Fruit fly (Drosophila melanogaster) whole organism, prepupa: ENCODE results near the gene Max.

Experiments used
- Blimp-1 ChIP-seq: fragments of 200-800 bp; sonication (Bioruptor generic); optimal IDR thresholded peaks from 3 replicates; lab custom pipeline; 2017; ENCODE audit warnings: missing biosample characterization, missing genetic modification characterization, mild to moderate bottlenecking, moderate library complexity, missing genetic modification reagents
- CG10669 ChIP-seq: fragments of 200-800 bp; sonication (Bioruptor generic); optimal IDR thresholded peaks from 3 replicates; lab custom pipeline; 2018; ENCODE audit warnings: missing biosample characterization, mild to moderate bottlenecking, missing genetic modification characterization, moderate library complexity
- CG11294 ChIP-seq: fragments of 200-800 bp; sonication (Bioruptor generic); IDR thresholded peaks from 2 replicates; pipeline ENCODE4 v1.3.6; 2022; ENCODE audit warnings: missing biosample characterization, missing genetic modification characterization
- CG11762 ChIP-seq: fragments of 200-800 bp; sonication (Bioruptor generic); optimal IDR thresholded peaks from 3 replicates; lab custom pipeline; 2016; ENCODE audit warnings: missing biosample characterization, missing genetic modification characterization; ENCODE audit not compliant: insufficient read depth
- CG11902 ChIP-seq: fragments of 200-800 bp; sonication (Bioruptor generic); optimal IDR thresholded peaks from 3 replicates; lab custom pipeline; 2016; ENCODE audit warnings: missing biosample characterization, missing genetic modification characterization
- CG15336 ChIP-seq: fragments of 200-800 bp; sonication (Bioruptor generic); IDR thresholded peaks from 2 replicates; pipeline ENCODE4 v1.3.6; 2022; ENCODE audit warnings: missing biosample characterization, missing genetic modification characterization
- CG1621 ChIP-seq: fragments of 200-800 bp; sonication (Bioruptor generic); optimal IDR thresholded peaks from 3 replicates; lab custom pipeline; 2018; ENCODE audit warnings: missing biosample characterization, mild to moderate bottlenecking, missing genetic modification characterization
- CG16779 ChIP-seq: fragments of 200-800 bp; sonication (Bioruptor generic); optimal IDR thresholded peaks from 3 replicates; lab custom pipeline; 2017; ENCODE audit warnings: missing biosample characterization, mild to moderate bottlenecking, missing genetic modification characterization
- CG3032 ChIP-seq: fragments of 200-800 bp; optimal IDR thresholded peaks from 2 replicates; lab custom pipeline; 2019; ENCODE audit warnings: missing biosample characterization, mild to moderate bottlenecking, missing genetic modification characterization, moderate library complexity
- CG31627 ChIP-seq: fragments of 200-800 bp; sonication (Bioruptor generic); optimal IDR thresholded peaks from 3 replicates; lab custom pipeline; 2016; ENCODE audit warnings: missing biosample characterization, missing genetic modification characterization
- CG32006 ChIP-seq: fragments of 200-800 bp; sonication (Bioruptor generic); optimal IDR thresholded peaks from 3 replicates; lab custom pipeline; 2017; ENCODE audit warnings: missing biosample characterization, mild to moderate bottlenecking, missing genetic modification characterization
- CG34406 ChIP-seq: fragments of 200-800 bp; sonication (Bioruptor generic); optimal IDR thresholded peaks from 3 replicates; lab custom pipeline; 2016; ENCODE audit warnings: missing biosample characterization, missing genetic modification characterization
- CG3919 ChIP-seq: fragments of 200-800 bp; sonication (Bioruptor generic); optimal IDR thresholded peaks from 3 replicates; lab custom pipeline; 2016; ENCODE audit warnings: missing biosample characterization, missing genetic modification characterization
- CG6163 ChIP-seq: fragments of 200-800 bp; sonication (Bioruptor generic); IDR thresholded peaks from 3 replicates; pipeline ENCODE4 v1.3.6; 2022; ENCODE audit warnings: missing biosample characterization, missing genetic modification characterization
- CG6276 ChIP-seq: fragments of 200-800 bp; sonication (Bioruptor generic); optimal IDR thresholded peaks from 2 replicates; lab custom pipeline; 2017; ENCODE audit warnings: missing biosample characterization, mild to moderate bottlenecking, missing genetic modification characterization
- CG6792 ChIP-seq: fragments of 200-800 bp; sonication (Bioruptor generic); optimal IDR thresholded peaks from 3 replicates; lab custom pipeline; 2016; ENCODE audit warnings: missing biosample characterization, missing genetic modification characterization
- CG8119 ChIP-seq: fragments of 200-800 bp; sonication (Bioruptor generic); IDR thresholded peaks from 3 replicates; pipeline ENCODE4 v1.3.6; 2022; ENCODE audit warnings: missing biosample characterization, missing genetic modification characterization
- CG8319 ChIP-seq: fragments of 200-800 bp; sonication (Bioruptor generic); optimal IDR thresholded peaks from 3 replicates; lab custom pipeline; 2016; ENCODE audit warnings: missing biosample characterization, missing genetic modification characterization
- CG9139 ChIP-seq: fragments of 200-800 bp; sonication (Bioruptor generic); optimal IDR thresholded peaks from 3 replicates; lab custom pipeline; 2017; ENCODE audit warnings: missing biosample characterization, mild to moderate bottlenecking, missing genetic modification characterization
- Eip75B ChIP-seq: fragments of 200-800 bp; sonication (Bioruptor generic); optimal IDR thresholded peaks from 3 replicates; lab custom pipeline; 2016; ENCODE audit warnings: missing biosample characterization, missing genetic modification characterization
- Eip78C ChIP-seq: fragments of 200-800 bp; sonication (Bioruptor generic); peaks from one replicate; lab custom pipeline; 2016; ENCODE audit warnings: missing biosample characterization, missing genetic modification characterization
- Eip93F ChIP-seq: fragments of 200-800 bp; sonication (Bioruptor generic); optimal IDR thresholded peaks from 2 replicates; lab custom pipeline; 2016; ENCODE audit warnings: missing biosample characterization, mild to moderate bottlenecking, missing genetic modification characterization
- Ets21C ChIP-seq: fragments of 200-800 bp; sonication (Bioruptor generic); optimal IDR thresholded peaks from 3 replicates; lab custom pipeline; 2016; ENCODE audit warnings: missing biosample characterization, missing genetic modification characterization
- Ets96B ChIP-seq: fragments of 200-800 bp; optimal IDR thresholded peaks from 2 replicates; lab custom pipeline; 2019; ENCODE audit warnings: missing biosample characterization, mild to moderate bottlenecking, missing genetic modification characterization, moderate library complexity
- Gug ChIP-seq: fragments of 200-800 bp; sonication (Bioruptor generic); IDR thresholded peaks from 2 replicates; pipeline ENCODE4 v1.3.6; 2022; ENCODE audit warnings: missing biosample characterization, missing genetic modification characterization
- Hr38 ChIP-seq: sonication (Bioruptor generic); optimal IDR thresholded peaks from 2 replicates; lab custom pipeline; 2016; ENCODE audit warnings: missing biosample characterization, missing genetic modification characterization
- Hr39 ChIP-seq: fragments of 200-800 bp; sonication (Bioruptor generic); optimal IDR thresholded peaks from 2 replicates; lab custom pipeline; 2016; ENCODE audit warnings: missing biosample characterization, missing genetic modification characterization
- Hr4 ChIP-seq: fragments of 200-800 bp; sonication (Bioruptor generic); optimal IDR thresholded peaks from 3 replicates; lab custom pipeline; 2016; ENCODE audit warnings: missing biosample characterization, missing genetic modification characterization
- Lpt ChIP-seq: fragments of 200-800 bp; sonication (Bioruptor generic); optimal IDR thresholded peaks from 3 replicates; lab custom pipeline; 2016; ENCODE audit warnings: missing biosample characterization, missing genetic modification characterization
- Met ChIP-seq: fragments of 200-800 bp; sonication (Bioruptor generic); optimal IDR thresholded peaks from 3 replicates; lab custom pipeline; 2016; ENCODE audit warnings: missing biosample characterization, missing genetic modification characterization
- OdsH ChIP-seq: fragments of 200-800 bp; sonication (Bioruptor generic); optimal IDR thresholded peaks from 3 replicates; lab custom pipeline; 2016; ENCODE audit warnings: missing biosample characterization, missing genetic modification characterization
- Smox ChIP-seq: fragments of 200-800 bp; sonication (Bioruptor generic); optimal IDR thresholded peaks from 3 replicates; lab custom pipeline; 2016; ENCODE audit warnings: missing biosample characterization, missing genetic modification characterization
- Sox102F ChIP-seq: fragments of 200-800 bp; sonication (Bioruptor generic); optimal IDR thresholded peaks from 2 replicates; lab custom pipeline; 2016; ENCODE audit warnings: missing biosample characterization, mild to moderate bottlenecking, missing genetic modification characterization
- Sox14 ChIP-seq: fragments of 200-800 bp; sonication (Bioruptor generic); optimal IDR thresholded peaks from 3 replicates; lab custom pipeline; 2016; ENCODE audit warnings: missing biosample characterization, missing genetic modification characterization
- Sox15 ChIP-seq: fragments of 200-800 bp; sonication (Bioruptor generic); optimal IDR thresholded peaks from 3 replicates; lab custom pipeline; 2016; ENCODE audit warnings: missing biosample characterization, missing genetic modification characterization
- achi ChIP-seq: fragments of 200-800 bp; sonication (Bioruptor generic); optimal IDR thresholded peaks from 3 replicates; lab custom pipeline; 2016; ENCODE audit warnings: missing biosample characterization, missing genetic modification characterization
- acj6 ChIP-seq: fragments of 200-800 bp; sonication (Bioruptor generic); optimal IDR thresholded peaks from 3 replicates; lab custom pipeline; 2016; ENCODE audit warnings: missing biosample characterization, missing genetic modification characterization
- cyc ChIP-seq: fragments of 200-800 bp; sonication (Bioruptor generic); optimal IDR thresholded peaks from 3 replicates; lab custom pipeline; 2016; ENCODE audit warnings: missing biosample characterization, missing genetic modification characterization
- dac ChIP-seq: fragments of 200-800 bp; sonication (Bioruptor generic); optimal IDR thresholded peaks from 2 replicates; lab custom pipeline; 2017; ENCODE audit warnings: missing biosample characterization, mild to moderate bottlenecking, missing genetic modification characterization
- dsx ChIP-seq: fragments of 200-800 bp; optimal IDR thresholded peaks from 3 replicates; lab custom pipeline; 2019; ENCODE audit warnings: missing biosample characterization, mild to moderate bottlenecking, missing genetic modification characterization, moderate library complexity; ENCODE audit not compliant: poor library complexity, severe bottlenecking
- eg ChIP-seq: fragments of 200-800 bp; sonication (Bioruptor generic); IDR thresholded peaks from 3 replicates; pipeline ENCODE4 v1.3.6; 2022; ENCODE audit warnings: missing biosample characterization, missing genetic modification characterization
- esn ChIP-seq: fragments of 200-800 bp; sonication (Bioruptor generic); optimal IDR thresholded peaks from 2 replicates; lab custom pipeline; 2016; ENCODE audit warnings: missing biosample characterization, mild to moderate bottlenecking, missing genetic modification characterization, moderate library complexity
- fd59A ChIP-seq: fragments of 200-800 bp; sonication (Bioruptor generic); optimal IDR thresholded peaks from 2 replicates; lab custom pipeline; 2017; ENCODE audit warnings: missing biosample characterization, mild to moderate bottlenecking, missing genetic modification characterization, missing genetic modification reagents
- fd85E ChIP-seq: fragments of 200-800 bp; sonication (Bioruptor generic); optimal IDR thresholded peaks from 3 replicates; lab custom pipeline; 2016; ENCODE audit warnings: missing biosample characterization, missing genetic modification characterization
- fkh ChIP-seq: fragments of 200-800 bp; sonication (Bioruptor generic); optimal IDR thresholded peaks from 3 replicates; lab custom pipeline; 2017; ENCODE audit warnings: missing biosample characterization, mild to moderate bottlenecking, missing genetic modification characterization, moderate library complexity
- lz ChIP-seq: fragments of 200-800 bp; sonication (Bioruptor generic); optimal IDR thresholded peaks from 3 replicates; lab custom pipeline; 2016; ENCODE audit warnings: missing biosample characterization, missing genetic modification characterization
- net ChIP-seq: fragments of 200-800 bp; sonication (Bioruptor generic); optimal IDR thresholded peaks from 3 replicates; lab custom pipeline; 2016; ENCODE audit warnings: missing biosample characterization, missing genetic modification characterization
- pdm3 ChIP-seq: fragments of 200-800 bp; sonication (Bioruptor generic); optimal IDR thresholded peaks from 3 replicates; lab custom pipeline; 2016; ENCODE audit warnings: missing biosample characterization, missing genetic modification characterization
- salr ChIP-seq, 2 experiments: fragments of 200-800 bp; sonication (Bioruptor generic); optimal IDR thresholded peaks; 3 replicates each; lab custom pipeline; 2016 to 2018; ENCODE audit warnings: missing biosample characterization in 2 of 2, missing genetic modification characterization in 2 of 2, mild to moderate bottlenecking in 1 of 2
- ss ChIP-seq, 2 experiments: fragments of 200-800 bp; sonication (Bioruptor generic); optimal IDR thresholded peaks; 2 replicates in 1 of 2; 3 replicates in 1 of 2; lab custom pipeline; 2017 to 2018; ENCODE audit warnings: mild to moderate bottlenecking in 2 of 2, missing biosample characterization in 2 of 2, missing genetic modification characterization in 2 of 2, moderate library complexity in 1 of 2
- svp ChIP-seq: fragments of 200-800 bp; sonication (Bioruptor generic); peaks from one replicate; lab custom pipeline; 2016; ENCODE audit warnings: missing biosample characterization, missing genetic modification characterization
- topi ChIP-seq: fragments of 200-800 bp; sonication (Bioruptor generic); optimal IDR thresholded peaks from 3 replicates; lab custom pipeline; 2016; ENCODE audit warnings: missing biosample characterization, missing genetic modification characterization
- vri ChIP-seq: fragments of 200-800 bp; sonication (Bioruptor generic); optimal IDR thresholded peaks from 3 replicates; lab custom pipeline; 2016; ENCODE audit warnings: missing biosample characterization, mild to moderate bottlenecking, missing genetic modification characterization

Max gene

DNA sequence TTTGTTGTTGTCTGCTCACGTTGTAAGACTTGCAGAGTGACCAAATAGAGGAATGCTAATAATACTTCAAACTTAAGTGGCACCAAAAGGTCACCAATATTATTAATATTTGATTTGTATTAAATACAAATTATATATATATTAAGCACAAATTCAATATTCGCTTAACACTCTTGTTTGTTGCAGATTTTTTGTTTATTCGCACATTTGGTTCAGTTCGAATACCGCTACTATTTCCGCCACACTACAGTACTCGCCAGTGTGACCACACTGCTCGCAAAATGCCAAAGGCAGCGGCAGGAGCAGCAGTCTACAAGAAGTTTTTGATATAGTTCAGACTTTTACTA, at the start of gene Max:
Max (minus strand) TSS at position 44 of the 347 bp plus-strand sequence.
- TF ChIP-seq Smox: peak; percentile 41
- TF ChIP-seq Eip75B (GFP tag; lab: Kevin White, UChicago): peak; percentile 26
- TF ChIP-seq Sox15 (GFP tag; lab: Kevin White, UChicago): peak; percentile 32
- no peak for TF ChIP-seq vri (GFP tag; lab: Kevin White, UChicago)
- no peak for TF ChIP-seq CG11294 (GFP tag; lab: Robert Waterston, UW)
- peak; percentile 71 for TF ChIP-seq acj6 (GFP tag; lab: Kevin White, UChicago)
- peak; percentile 23 for TF ChIP-seq cyc (GFP tag; lab: Kevin White, UChicago)
- TF ChIP-seq Sox14 (GFP tag; lab: Kevin White, UChicago): peak; percentile 39
- peak; percentile 67 for TF ChIP-seq achi (GFP tag; lab: Kevin White, UChicago)
- TF ChIP-seq svp (GFP tag; lab: Kevin White, UChicago): peak; percentile 95
- TF ChIP-seq CG6276 (GFP tag; lab: Kevin White, UChicago): no peak
- peak; percentile 1 for TF ChIP-seq dac (GFP tag; lab: Kevin White, UChicago)
- TF ChIP-seq net (GFP tag; lab: Kevin White, UChicago): peak; percentile 43
- TF ChIP-seq CG1621 (tag; lab: Kevin White, UChicago): peak; percentile 32
- peak; percentile 51 for TF ChIP-seq Ets96B (tag; lab: Kevin White, UChicago)
- TF ChIP-seq fd59A (GFP tag; lab: Kevin White, UChicago): no peak
- TF ChIP-seq CG11762 (GFP tag; lab: Kevin White, UChicago): peak; percentile 6
- peak; percentile 62 for TF ChIP-seq esn
- TF ChIP-seq Blimp-1 (GFP tag; lab: Kevin White, UChicago): peak; percentile 13
- peak; percentile 66 for TF ChIP-seq CG34406 (GFP tag; lab: Kevin White, UChicago)
- TF ChIP-seq Hr38 (GFP tag; lab: Kevin White, UChicago): no peak
- peak; percentile 46 for TF ChIP-seq CG6792 (GFP tag; lab: Kevin White, UChicago)
- TF ChIP-seq Eip78C (GFP tag; lab: Kevin White, UChicago): peak; percentile 88
- TF ChIP-seq Eip93F: peak; percentile 66
- peak; percentile 58 for TF ChIP-seq Hr4 (GFP tag; lab: Kevin White, UChicago)
- TF ChIP-seq lz (GFP tag; lab: Kevin White, UChicago): peak; percentile 42
- peak; percentile 52 for TF ChIP-seq CG15336 (GFP tag; lab: Robert Waterston, UW)
- peak; percentile 62 for TF ChIP-seq CG32006 (GFP tag; lab: Kevin White, UChicago)
- TF ChIP-seq CG8319: peak; percentile 100
- peak; percentile 41 for TF ChIP-seq pdm3 (GFP tag; lab: Kevin White, UChicago)
- peak; percentile 44 for TF ChIP-seq Sox102F (GFP tag; lab: Kevin White, UChicago)
- TF ChIP-seq topi (GFP tag; lab: Kevin White, UChicago): peak; percentile 14
- peak in 1 of 2 experiments; percentile 59 for TF ChIP-seq ss (GFP tag; optimal IDR thresholded peaks at IDR 0.05; lab: Kevin White, UChicago)
- peak; percentile 68 for TF ChIP-seq OdsH (GFP tag; lab: Kevin White, UChicago)
- peak; percentile 31; the same call in 1 of the 3 replicates for TF ChIP-seq CG8119 (GFP tag; lab: Robert Waterston, UW)
- TF ChIP-seq CG31627 (GFP tag; lab: Kevin White, UChicago): peak; percentile 46
- TF ChIP-seq CG11902: peak; percentile 31
- no peak for TF ChIP-seq CG9139 (GFP tag; lab: Kevin White, UChicago)
- TF ChIP-seq CG16779 (tag; lab: Kevin White, UChicago): peak; percentile 13
- TF ChIP-seq CG10669: peak; percentile 53
- no peak for TF ChIP-seq Ets21C
- TF ChIP-seq CG6163 (GFP tag; lab: Robert Waterston, UW): peak; percentile 73
- TF ChIP-seq dsx: peak; percentile 60
- peak; percentile 71 for TF ChIP-seq CG3032 (tag; lab: Kevin White, UChicago)
- peak; percentile 36 for TF ChIP-seq Hr39 (GFP tag; lab: Kevin White, UChicago)
- TF ChIP-seq fd85E: no peak
- TF ChIP-seq Met (GFP tag; lab: Kevin White, UChicago): peak; percentile 51
- peak; percentile 32 for TF ChIP-seq fkh (GFP tag; lab: Kevin White, UChicago)
- TF ChIP-seq salr (GFP tag; optimal IDR thresholded peaks at IDR 0.05; lab: Kevin White, UChicago): peak in 1 of 2 experiments; percentile 32
- no peak for TF ChIP-seq Gug (GFP tag; lab: Robert Waterston, UW)
- TF ChIP-seq Lpt (GFP tag; lab: Kevin White, UChicago): peak; percentile 42
- peak; percentile 82 for TF ChIP-seq eg (GFP tag; lab: Robert Waterston, UW)
- TF ChIP-seq CG3919 (GFP tag; lab: Kevin White, UChicago): peak; percentile 69
